Fruit fly (Drosophila melanogaster) whole organism: ENCODE results near the gene Flad1.

ENCODE experiments used
- CG8478 ChIP-seq: fragments of >200 bp; optimal IDR thresholded peaks from 2 replicates; lab custom pipeline; 2018; ENCODE audit warnings: inconsistent platforms
- psq ChIP-seq: fragments of >200 bp; optimal IDR thresholded peaks from 2 replicates; lab custom pipeline; 2017
- usp ChIP-seq: fragments of >200 bp; optimal IDR thresholded peaks from 2 replicates; lab custom pipeline; 2017; ENCODE audit warnings: missing biosample characterization, missing genetic modification characterization, mixed read lengths

DNA sequence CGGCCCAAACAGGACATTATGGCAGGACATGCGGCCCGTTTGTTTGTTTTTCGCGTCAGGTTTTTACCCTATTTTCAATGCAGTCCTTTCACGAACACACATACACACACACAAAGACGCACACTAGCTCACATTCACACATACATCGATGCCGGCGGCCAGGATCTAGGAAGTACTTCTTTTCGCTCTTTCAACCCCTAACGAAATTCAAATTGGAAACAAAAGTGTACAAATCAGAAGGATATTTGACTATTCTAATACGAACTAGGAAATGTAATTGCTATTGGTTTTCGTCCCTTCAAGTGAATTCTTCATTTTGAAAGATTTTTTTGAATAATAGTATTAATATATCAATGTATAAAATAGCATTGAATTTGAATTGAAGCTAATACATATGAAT lies 37.1 kb upstream of the Flad1 start:
- TF ChIP-seq usp (GFP tag; lab: Kevin White, UChicago), result no peak
- TF ChIP-seq CG8478, result no peak
- TF ChIP-seq psq (lab: Kevin White, UChicago), result no peak
